Fruit fly (Drosophila melanogaster): Measurements from ENCODE around the gene Kcmf1.

Gene Kcmf1

DNA sequence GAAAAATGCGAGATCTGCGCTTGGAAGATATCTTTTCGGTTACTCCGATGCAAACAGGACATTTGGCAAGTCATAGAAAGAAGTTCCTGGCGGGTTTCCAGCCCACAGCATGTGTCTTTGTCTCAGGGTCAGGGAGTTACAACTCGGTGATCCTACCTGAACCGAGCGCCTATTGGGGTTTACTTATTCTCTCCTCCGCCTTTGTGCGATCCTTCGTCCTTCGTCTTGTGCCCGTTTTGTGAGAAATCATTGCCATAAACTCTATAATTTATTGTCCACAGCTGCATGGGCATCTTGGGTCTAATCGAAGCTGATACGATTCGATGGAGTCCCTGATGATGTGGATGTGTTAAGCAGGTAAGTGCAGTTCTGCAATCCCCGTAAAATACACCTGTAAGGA lies 23.2 kb upstream of the Kcmf1 start:
- TF ChIP-seq Bgb (GFP tag; IDR thresholded peaks at IDR 0.05; ENCODE audit: partially characterized antibody) (no peak), shn (GFP tag; optimal IDR thresholded peaks at IDR 0.05) (no peak), CG17361 (GFP tag; IDR thresholded peaks at IDR 0.05) (no peak), bigmax (GFP tag; optimal IDR thresholded peaks at IDR 0.05) (no peak), CG6175 (GFP tag; IDR thresholded peaks at IDR 0.05) (no peak), CG2199 (GFP tag; IDR thresholded peaks at IDR 0.05) (0 out of 3 replicates have a peak, but pooled peaks have one; percentile 14), CG6683 (GFP tag; optimal IDR thresholded peaks at IDR 0.05) (no peak), CG4424 (GFP tag; optimal IDR thresholded peaks at IDR 0.05) (no peak), CG10462 (GFP tag; optimal IDR thresholded peaks at IDR 0.05) (no peak), grau (tag; optimal IDR thresholded peaks at IDR 0.05) (no peak), Atf6 (GFP tag; IDR thresholded peaks at IDR 0.05) (no peak), E2f2 (GFP tag; IDR thresholded peaks at IDR 0.05) (no peak), H2.0 (GFP tag; IDR thresholded peaks at IDR 0.05) (no peak), CG12391 (tag; optimal IDR thresholded peaks at IDR 0.05) (no peak), CG17802 (tag; optimal IDR thresholded peaks at IDR 0.05) (no peak), eyg (GFP tag; optimal IDR thresholded peaks at IDR 0.05) (no peak), Usf (GFP tag; optimal IDR thresholded peaks at IDR 0.05) (no peak), tll (GFP tag; optimal IDR thresholded peaks at IDR 0.05) (peak in 1 of 2 experiments; percentile 27), NfI (GFP tag; optimal IDR thresholded peaks at IDR 0.05) (no peak), ac (GFP tag; optimal IDR thresholded peaks at IDR 0.05) (peak; percentile 50), pros (GFP tag; optimal IDR thresholded peaks at IDR 0.05) (peak; percentile 93), Mes4 (GFP tag; optimal IDR thresholded peaks at IDR 0.05) (no peak), kni (GFP tag; optimal IDR thresholded peaks at IDR 0.05) (peak; percentile 2), ab (GFP tag; optimal IDR thresholded peaks at IDR 0.05) (no peak)

dm6 chr3R:9035252-9035651 lies 20.5 kb upstream of the Kcmf1 start:
- TF ChIP-seq CG6272 (GFP tag; IDR thresholded peaks at IDR 0.05) (no peak), dmrt11E (tag; optimal IDR thresholded peaks at IDR 0.05) (peak; percentile 49), Myb (GFP tag; optimal IDR thresholded peaks at IDR 0.05) (no peak), CG15696 (tag; optimal IDR thresholded peaks at IDR 0.05) (peak; percentile 56), phol (tag; optimal IDR thresholded peaks at IDR 0.05) (peak; percentile 4), row (GFP tag; IDR thresholded peaks at IDR 0.05) (peak; percentile 42; the same call in 1 of the 3 replicates), Kr (GFP tag; optimal IDR thresholded peaks at IDR 0.05) (peak; percentile 2), CG12744 (GFP tag; optimal IDR thresholded peaks at IDR 0.05) (no peak), CG9797 (GFP tag; optimal IDR thresholded peaks at IDR 0.05) (no peak), hkb (optimal IDR thresholded peaks at IDR 0.05) (no peak), hkb (GFP tag; IDR thresholded peaks at IDR 0.05) (0 out of 2 replicates have a peak, but pooled peaks have one; percentile 16), CG12391 (tag; optimal IDR thresholded peaks at IDR 0.05) (peak; percentile 15), CG10267 (tag; optimal IDR thresholded peaks at IDR 0.05) (peak; percentile 13), Xrp1 (GFP tag; IDR thresholded peaks at IDR 0.05) (peak; percentile 29; the same call in 1 of the 2 replicates), CG33557 (GFP tag; optimal IDR thresholded peaks at IDR 0.05) (peak; percentile 2), gem (tag; optimal IDR thresholded peaks at IDR 0.05) (peak; percentile 27), CG8924 (tag; optimal IDR thresholded peaks at IDR 0.05) (peak; percentile 16), CG2712 (tag; optimal IDR thresholded peaks at IDR 0.05) (peak; percentile 18), so (GFP tag; IDR thresholded peaks at IDR 0.05) (no peak), grau (tag; optimal IDR thresholded peaks at IDR 0.05) (peak; percentile 90), pros (GFP tag; optimal IDR thresholded peaks at IDR 0.05) (peak; percentile 50), prd (optimal IDR thresholded peaks at IDR 0.05) (no peak), prd (GFP tag; IDR thresholded peaks at IDR 0.05) (peak; percentile 32; the same call in 1 of the 3 replicates), sens (GFP tag) (peak; percentile 25), CG14710 (tag; optimal IDR thresholded peaks at IDR 0.05) (peak; percentile 15), ERR (GFP tag; optimal IDR thresholded peaks at IDR 0.05) (no peak), crol (GFP tag; IDR thresholded peaks at IDR 0.05) (peak; percentile 41; the same call in 1 of the 2 replicates), CG13287 (GFP tag; IDR thresholded peaks at IDR 0.05; ENCODE audit: partially characterized antibody) (no peak), CG9727 (GFP tag; optimal IDR thresholded peaks at IDR 0.05) (peak; percentile 13), CG18262 (tag; optimal IDR thresholded peaks at IDR 0.05) (peak; percentile 32)
